Fruit fly (Drosophila melanogaster): ENCODE results near the gene CG7142.

The CG7142 gene

dm6 chr3R:18242089-18242955, 37.0 kb downstream of the CG7142 start, which contains the start of the genes CG7156 and 14-3-3epsilon (continued):
- peak; percentile 44 for TF ChIP-seq HLHmδ (GFP tag; optimal IDR thresholded peaks at IDR 0.05)
- peak; percentile 77 for TF ChIP-seq trem (tag; optimal IDR thresholded peaks at IDR 0.05)
- no peak for TF ChIP-seq klu (GFP tag; IDR thresholded peaks at IDR 0.05)
- no peak for TF ChIP-seq Mrtf (GFP tag; IDR thresholded peaks at IDR 0.05)
- TF ChIP-seq CG1024 (GFP tag; IDR thresholded peaks at IDR 0.05): no peak
- peak; percentile 68 for TF ChIP-seq CG12659 (GFP tag; optimal IDR thresholded peaks at IDR 0.05)
- peak; percentile 89 for TF ChIP-seq Med (GFP tag)
- peak; percentile 8 for TF ChIP-seq CG9437 (GFP tag; optimal IDR thresholded peaks at IDR 0.05)
- peak; percentile 22 for TF ChIP-seq sug (tag; optimal IDR thresholded peaks at IDR 0.05)
- TF ChIP-seq bcd (GFP tag; optimal IDR thresholded peaks at IDR 0.05): peak; percentile 20
- peak; percentile 61 for TF ChIP-seq Dref (GFP tag; IDR thresholded peaks at IDR 0.05)
- TF ChIP-seq toy (GFP tag; IDR thresholded peaks at IDR 0.05): no peak
- TF ChIP-seq CG9817 (tag; optimal IDR thresholded peaks at IDR 0.05): no peak
- TF ChIP-seq Usf (GFP tag; optimal IDR thresholded peaks at IDR 0.05): no peak
- TF ChIP-seq CG7271 (tag; optimal IDR thresholded peaks at IDR 0.05): peak; percentile 57
- TF ChIP-seq D (optimal IDR thresholded peaks at IDR 0.05): no peak
- TF ChIP-seq D (GFP tag; optimal IDR thresholded peaks at IDR 0.05): no peak
- TF ChIP-seq Stat92E (GFP tag; optimal IDR thresholded peaks at IDR 0.05): peak in 1 of 3 experiments; percentile 63
- no peak for TF ChIP-seq CG2199 (GFP tag; IDR thresholded peaks at IDR 0.05)
- peak; percentile 17 for TF ChIP-seq CG7987 (GFP tag; optimal IDR thresholded peaks at IDR 0.05)
- TF ChIP-seq CG6654 (GFP tag; optimal IDR thresholded peaks at IDR 0.05): no peak
- TF ChIP-seq CG1529 (GFP tag; optimal IDR thresholded peaks at IDR 0.05): no peak
- no peak for TF ChIP-seq br (optimal IDR thresholded peaks at IDR 0.05)
- no peak for TF ChIP-seq Lpt (GFP tag; optimal IDR thresholded peaks at IDR 0.05)
- TF ChIP-seq CG18011 (GFP tag; optimal IDR thresholded peaks at IDR 0.05): peak; percentile 45
- TF ChIP-seq Xrp1 (GFP tag; IDR thresholded peaks at IDR 0.05): peak; percentile 60
- peak; percentile 18; the same call in 1 of the 3 replicates for TF ChIP-seq CG34224 (GFP tag; IDR thresholded peaks at IDR 0.05; ENCODE audit: partially characterized antibody)
- no peak for TF ChIP-seq cas (GFP tag; IDR thresholded peaks at IDR 0.05)
- no peak for TF ChIP-seq CG11398 (GFP tag; optimal IDR thresholded peaks at IDR 0.05)
- TF ChIP-seq tin (GFP tag; optimal IDR thresholded peaks at IDR 0.05): peak; percentile 19
- peak; percentile 72 for TF ChIP-seq Sry-δ (GFP tag; optimal IDR thresholded peaks at IDR 0.05)
- no peak for TF ChIP-seq Dip3 (GFP tag; optimal IDR thresholded peaks at IDR 0.05)
- peak; percentile 18 for TF ChIP-seq HmgZ (tag; optimal IDR thresholded peaks at IDR 0.05)
- peak; percentile 9 for TF ChIP-seq Spps (tag; optimal IDR thresholded peaks at IDR 0.05)
- peak; percentile 7 for TF ChIP-seq pfk (GFP tag; optimal IDR thresholded peaks at IDR 0.05)
- no peak for TF ChIP-seq CG7928 (GFP tag; optimal IDR thresholded peaks at IDR 0.05)
- TF ChIP-seq sqz (GFP tag; optimal IDR thresholded peaks at IDR 0.05): peak; percentile 77
- no peak for TF ChIP-seq Hr78 (GFP tag; optimal IDR thresholded peaks at IDR 0.05)
- 0 out of 2 replicates have a peak, but pooled peaks have one; percentile 51 for TF ChIP-seq Bgb (GFP tag; IDR thresholded peaks at IDR 0.05; ENCODE audit: partially characterized antibody)
- peak; percentile 1 for TF ChIP-seq CG10209 (GFP tag; optimal IDR thresholded peaks at IDR 0.05)
- no peak for TF ChIP-seq CG5180 (GFP tag; optimal IDR thresholded peaks at IDR 0.05)
- no peak for TF ChIP-seq tx (GFP tag; optimal IDR thresholded peaks at IDR 0.05)
- no peak for TF ChIP-seq CG7745 (tag; optimal IDR thresholded peaks at IDR 0.05)
- no peak for TF ChIP-seq abd-A (tag; optimal IDR thresholded peaks at IDR 0.05)
- no peak for TF ChIP-seq Deaf1 (tag; optimal IDR thresholded peaks at IDR 0.05)
- peak; percentile 71 for TF ChIP-seq gem (tag; optimal IDR thresholded peaks at IDR 0.05)
- TF ChIP-seq CG18764 (GFP tag; optimal IDR thresholded peaks at IDR 0.05): peak; percentile 37
- 0 out of 2 replicates have a peak, but pooled peaks have one; percentile 32 for TF ChIP-seq hbn (GFP tag; IDR thresholded peaks at IDR 0.05; ENCODE audit: partially characterized antibody)
